Fruit fly (Drosophila melanogaster) whole organism, embryonic: ENCODE measurements around the gene Rbf.

ENCODE experiments used
- Atf3 ChIP-seq: fragments of 200-800 bp; sonication (Bioruptor generic); optimal IDR thresholded peaks from 3 replicates; lab custom pipeline; 2016; ENCODE audit warnings: missing biosample characterization, missing genetic modification characterization
- CG11093 ChIP-seq: fragments of 200-800 bp; sonication (Bioruptor generic); IDR thresholded peaks from 3 replicates; pipeline ENCODE4 v1.3.6; 2022; ENCODE audit warnings: missing biosample characterization, missing genetic modification characterization
- CG11560 ChIP-seq: fragments of 200-800 bp; sonication (Bioruptor generic); IDR thresholded peaks from 3 replicates; pipeline ENCODE4 v1.3.6; 2022; ENCODE audit warnings: missing biosample characterization, missing genetic modification characterization
- CG11696 ChIP-seq: fragments of 200-800 bp; sonication (Bioruptor generic); IDR thresholded peaks from 2 replicates; pipeline ENCODE4 v1.3.6; 2022; ENCODE audit warnings: missing biosample characterization, missing genetic modification characterization
- CG13287 ChIP-seq: fragments of 200-800 bp; sonication (Bioruptor generic); IDR thresholded peaks from 2 replicates; pipeline ENCODE4 v1.3.6; 2022; ENCODE audit warnings: missing biosample characterization, missing genetic modification characterization; ENCODE audit not compliant: partially characterized antibody
- CG13775 ChIP-seq: fragments of 200-800 bp; sonication (Bioruptor generic); optimal IDR thresholded peaks from 3 replicates; lab custom pipeline; 2017; ENCODE audit warnings: missing biosample characterization, mild to moderate bottlenecking, missing genetic modification characterization
- CG14441 ChIP-seq: fragments of 200-800 bp; sonication (Bioruptor generic); IDR thresholded peaks from 2 replicates; pipeline ENCODE4 v1.3.6; 2022; ENCODE audit warnings: missing biosample characterization, missing genetic modification characterization
- CG14860 ChIP-seq: fragments of 200-800 bp; sonication (Bioruptor generic); IDR thresholded peaks from 3 replicates; pipeline ENCODE4 v1.3.6; 2022; ENCODE audit warnings: missing biosample characterization, missing genetic modification characterization; ENCODE audit not compliant: partially characterized antibody
- CG17912 ChIP-seq: fragments of 200-800 bp; sonication (Bioruptor generic); optimal IDR thresholded peaks from 2 replicates; lab custom pipeline; 2018; ENCODE audit warnings: missing biosample characterization, mild to moderate bottlenecking, missing genetic modification characterization
- CG18011 ChIP-seq: fragments of 200-800 bp; sonication (Bioruptor generic); optimal IDR thresholded peaks from 2 replicates; lab custom pipeline; 2017; ENCODE audit warnings: missing biosample characterization, missing genetic modification characterization, mild to moderate bottlenecking, moderate library complexity, missing genotype
- CG18599 ChIP-seq: fragments of 200-800 bp; sonication (Bioruptor generic); optimal IDR thresholded peaks from 3 replicates; lab custom pipeline; 2017; ENCODE audit warnings: missing biosample characterization, missing genetic modification characterization, mild to moderate bottlenecking, moderate library complexity, missing genetic modification reagents
- CG31441 ChIP-seq: fragments of 200-800 bp; sonication (Bioruptor generic); IDR thresholded peaks from 2 replicates; pipeline ENCODE4 v1.3.6; 2022; ENCODE audit warnings: missing biosample characterization, missing genetic modification characterization
- CG33557 ChIP-seq: fragments of 200-800 bp; sonication (Bioruptor generic); optimal IDR thresholded peaks from 2 replicates; lab custom pipeline; 2019; ENCODE audit warnings: missing biosample characterization, mild to moderate bottlenecking, missing genetic modification characterization, moderate library complexity
- CG34376 ChIP-seq: fragments of 200-800 bp; sonication (Bioruptor generic); optimal IDR thresholded peaks from 2 replicates; lab custom pipeline; 2018; ENCODE audit warnings: missing biosample characterization, mild to moderate bottlenecking, missing genetic modification characterization
- CG3995 ChIP-seq: fragments of 200-800 bp; sonication (Bioruptor generic); optimal IDR thresholded peaks from 3 replicates; lab custom pipeline; 2016; ENCODE audit warnings: missing biosample characterization, missing genetic modification characterization
- CG4424 ChIP-seq: fragments of 200-800 bp; sonication (Bioruptor generic); optimal IDR thresholded peaks from 3 replicates; lab custom pipeline; 2016; ENCODE audit warnings: missing biosample characterization, missing genetic modification characterization
- CG4730 ChIP-seq: fragments of 200-800 bp; sonication (Bioruptor generic); IDR thresholded peaks from 2 replicates; pipeline ENCODE4 v1.3.6; 2022; ENCODE audit warnings: missing biosample characterization, missing genetic modification characterization
- CG6254 ChIP-seq: fragments of 200-800 bp; sonication (Bioruptor generic); optimal IDR thresholded peaks from 3 replicates; lab custom pipeline; 2017; ENCODE audit warnings: mild to moderate bottlenecking, missing biosample characterization, missing genetic modification reagents, missing genetic modification characterization
- CG7987 ChIP-seq: fragments of 200-800 bp; sonication (Bioruptor generic); optimal IDR thresholded peaks from 2 replicates; lab custom pipeline; 2018; ENCODE audit warnings: missing biosample characterization, mild to moderate bottlenecking, missing genetic modification characterization, moderate library complexity
- CG9817 ChIP-seq: fragments of 200-800 bp; sonication (Bioruptor generic); optimal IDR thresholded peaks from 2 replicates; lab custom pipeline; 2018; ENCODE audit warnings: missing biosample characterization, mild to moderate bottlenecking, missing genetic modification characterization, moderate library complexity
- Ets97D ChIP-seq: fragments of 200-800 bp; sonication (Bioruptor generic); optimal IDR thresholded peaks from 3 replicates; lab custom pipeline; 2016; ENCODE audit warnings: missing biosample characterization, missing genetic modification characterization
- GATAe ChIP-seq: fragments of 200-800 bp; sonication (Bioruptor generic); conservative IDR thresholded peaks from 2 replicates; pipeline ENCODE4 v1.3.6; 2022; ENCODE audit warnings: missing biosample characterization, missing genetic modification characterization
- H15 ChIP-seq: fragments of 200-800 bp; sonication (Bioruptor generic); IDR thresholded peaks from 3 replicates; pipeline ENCODE4 v1.3.6; 2022; ENCODE audit warnings: missing biosample characterization, missing genetic modification characterization
- HLH54F ChIP-seq: fragments of 200-800 bp; sonication (Bioruptor generic); optimal IDR thresholded peaks from 3 replicates; lab custom pipeline; 2016; ENCODE audit warnings: missing biosample characterization, missing genetic modification characterization
- Hey ChIP-seq: fragments of 200-800 bp; sonication (Bioruptor generic); optimal IDR thresholded peaks from 3 replicates; lab custom pipeline; 2018; ENCODE audit warnings: missing biosample characterization, mild to moderate bottlenecking, missing genetic modification characterization
- Hr39 ChIP-seq: fragments of >200 bp; optimal IDR thresholded peaks from 2 replicates; lab custom pipeline; 2017
- MESR4 ChIP-seq: fragments of 200-800 bp; sonication (Bioruptor generic); optimal IDR thresholded peaks from 2 replicates; lab custom pipeline; 2018; ENCODE audit warnings: missing biosample characterization, mild to moderate bottlenecking, missing genetic modification characterization, moderate library complexity
- NfI ChIP-seq: fragments of 200-800 bp; sonication (Bioruptor generic); optimal IDR thresholded peaks from 3 replicates; lab custom pipeline; 2018; ENCODE audit warnings: missing biosample characterization, mild to moderate bottlenecking, missing genetic modification characterization, moderate library complexity
- Ptx1 ChIP-seq: fragments of 200-800 bp; sonication (Bioruptor generic); IDR thresholded peaks from 2 replicates; pipeline ENCODE4 v1.3.6; 2022; ENCODE audit warnings: missing biosample characterization, missing genetic modification characterization
- Sox100B ChIP-seq: fragments of 200-800 bp; sonication (Bioruptor generic); optimal IDR thresholded peaks from 3 replicates; lab custom pipeline; 2018; ENCODE audit warnings: missing biosample characterization, mild to moderate bottlenecking, missing genetic modification characterization
- ash1 ChIP-seq: fragments of 200-800 bp; sonication (Bioruptor generic); optimal IDR thresholded peaks from 2 replicates; lab custom pipeline; 2018; ENCODE audit warnings: missing biosample characterization, mild to moderate bottlenecking, missing genetic modification characterization
- chm ChIP-seq: fragments of 200-800 bp; sonication (Bioruptor generic); IDR thresholded peaks from 2 replicates; pipeline ENCODE4 v1.3.6; 2022; ENCODE audit warnings: missing biosample characterization, missing genetic modification characterization
- cwo ChIP-seq: fragments of 200-800 bp; sonication (Bioruptor generic); optimal IDR thresholded peaks from 3 replicates; lab custom pipeline; 2017; ENCODE audit warnings: missing biosample characterization, missing genetic modification characterization, mild to moderate bottlenecking, moderate library complexity, missing genetic modification reagents
- danr ChIP-seq: fragments of 200-800 bp; sonication (Bioruptor generic); IDR thresholded peaks from 2 replicates; pipeline ENCODE4 v1.3.6; 2022; ENCODE audit warnings: missing biosample characterization, missing genetic modification characterization
- fu2 ChIP-seq: fragments of 200-800 bp; sonication (Bioruptor generic); optimal IDR thresholded peaks from 2 replicates; lab custom pipeline; 2016; ENCODE audit warnings: missing biosample characterization, missing genetic modification characterization
- grau ChIP-seq: fragments of 200-800 bp; optimal IDR thresholded peaks from 3 replicates; lab custom pipeline; 2019; ENCODE audit warnings: missing biosample characterization, mild to moderate bottlenecking, missing genetic modification characterization, moderate library complexity
- gro ChIP-seq: fragments of 200-800 bp; sonication (Bioruptor generic); optimal IDR thresholded peaks from 2 replicates; lab custom pipeline; 2016; ENCODE audit warnings: missing biosample characterization, missing genetic modification characterization
- hkb ChIP-seq, 2 experiments: fragments of 200-800 bp in 1 of 2; fragments of >200 bp in 1 of 2; sonication (Bioruptor generic) in 1 of 2; IDR thresholded peaks in 1 of 2; optimal IDR thresholded peaks in 1 of 2; 2 replicates each; pipeline versions ENCODE4 v1.3.6 to Lab custom; 2017 to 2022; ENCODE audit warnings: missing biosample characterization in 1 of 2, missing genetic modification characterization in 1 of 2
- jigr1 ChIP-seq: fragments of 200-800 bp; sonication (Bioruptor generic); IDR thresholded peaks from 3 replicates; pipeline ENCODE4 v1.3.6; 2022; ENCODE audit warnings: missing biosample characterization, missing genetic modification characterization
- lilli ChIP-seq: fragments of 200-800 bp; sonication (Bioruptor generic); optimal IDR thresholded peaks from 3 replicates; lab custom pipeline; 2016; ENCODE audit warnings: missing biosample characterization, missing genetic modification characterization
- nerfin-2 ChIP-seq: fragments of 200-800 bp; sonication (Bioruptor generic); IDR thresholded peaks from 2 replicates; pipeline ENCODE4 v1.3.6; 2022; ENCODE audit warnings: missing biosample characterization, missing genetic modification characterization; ENCODE audit not compliant: partially characterized antibody
- peb ChIP-seq: fragments of 200-800 bp; sonication (Bioruptor generic); IDR thresholded peaks from 2 replicates; pipeline ENCODE4 v1.3.6; 2022; ENCODE audit warnings: missing biosample characterization, missing genetic modification characterization
- pros ChIP-seq: fragments of 200-800 bp; sonication (Bioruptor generic); optimal IDR thresholded peaks from 3 replicates; lab custom pipeline; 2019; ENCODE audit warnings: missing biosample characterization, mild to moderate bottlenecking, missing genetic modification characterization, moderate library complexity
- sens ChIP-seq: fragments of 200-800 bp; sonication (Bioruptor generic); peaks from one replicate; lab custom pipeline; 2016; ENCODE audit warnings: missing biosample characterization, missing genetic modification characterization
- shn ChIP-seq: fragments of 200-800 bp; sonication (Bioruptor generic); optimal IDR thresholded peaks from 3 replicates; lab custom pipeline; 2016; ENCODE audit warnings: missing biosample characterization, missing genetic modification characterization
- sim ChIP-seq: fragments of 200-800 bp; sonication (Bioruptor generic); IDR thresholded peaks from 2 replicates; pipeline ENCODE4 v1.3.6; 2022; ENCODE audit warnings: missing biosample characterization, missing genetic modification characterization
- trh ChIP-seq: fragments of 200-800 bp; sonication (Bioruptor generic); optimal IDR thresholded peaks from 2 replicates; lab custom pipeline; 2016; ENCODE audit warnings: missing biosample characterization, missing genetic modification characterization
- wdn ChIP-seq: fragments of 200-800 bp; sonication (Bioruptor generic); IDR thresholded peaks from 2 replicates; pipeline ENCODE4 v1.3.6; 2022; ENCODE audit warnings: missing biosample characterization, missing genetic modification characterization
- wor ChIP-seq: fragments of 200-800 bp; sonication (Bioruptor generic); IDR thresholded peaks from 2 replicates; pipeline ENCODE4 v1.3.6; 2022; ENCODE audit warnings: missing biosample characterization, missing genetic modification characterization
- zen2 ChIP-seq: fragments of 200-800 bp; sonication (Bioruptor generic); IDR thresholded peaks from 3 replicates; pipeline ENCODE4 v1.3.6; 2022; ENCODE audit warnings: missing biosample characterization, missing genetic modification characterization; ENCODE audit not compliant: partially characterized antibody

The Rbf gene

DNA sequence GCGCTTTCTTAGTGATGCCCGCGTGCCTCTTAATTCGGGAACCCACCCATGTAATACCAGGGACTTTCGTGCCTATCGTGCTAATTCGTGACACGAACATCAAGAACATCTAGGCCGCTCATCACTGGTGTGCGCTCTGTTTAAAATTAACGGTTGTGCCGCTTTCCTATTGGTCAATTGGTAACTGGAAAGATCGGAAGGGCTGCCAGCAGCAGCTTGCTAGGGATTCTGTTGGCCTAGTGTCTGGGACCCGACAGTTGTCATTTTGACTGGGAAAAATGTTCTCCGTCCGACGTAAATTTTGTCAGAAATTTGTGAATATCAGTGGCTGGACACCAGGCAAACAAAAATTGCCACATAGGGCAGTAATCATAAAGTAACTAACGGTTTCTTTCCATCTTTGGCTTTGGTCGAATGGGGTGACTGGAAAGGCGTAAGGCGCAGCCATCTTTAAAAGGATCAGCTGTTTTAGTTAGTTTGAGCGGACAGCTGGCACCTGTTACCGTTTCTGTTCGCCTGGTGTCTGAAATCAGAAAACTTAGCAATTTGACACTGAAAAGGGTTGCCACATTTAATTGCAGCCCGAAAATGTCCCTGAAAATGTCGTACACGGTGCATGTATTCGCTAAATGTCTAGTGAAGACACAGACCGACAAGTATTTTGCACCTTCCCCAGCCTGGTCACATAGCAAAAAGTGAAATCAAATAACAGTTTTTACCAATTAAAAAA lies 42.2 kb downstream of the Rbf start, which contains the start of gene CG5273 (continued):
- TF ChIP-seq H15 (GFP tag; lab: Robert Waterston, UW) (no peak), GATAe (GFP tag; lab: Robert Waterston, UW) (no peak), grau (peak; percentile 21), CG34376 (GFP tag; lab: Kevin White, UChicago) (peak; percentile 80), sens (GFP tag; lab: Kevin White, UChicago) (peak; percentile 91), trh (no peak), CG11696 (no peak), CG13775 (GFP tag; lab: Kevin White, UChicago) (no peak), pros (GFP tag; lab: Kevin White, UChicago) (peak; percentile 98), CG18011 (GFP tag; lab: Kevin White, UChicago) (peak; percentile 4), Ets97D (GFP tag; lab: Kevin White, UChicago) (peak; percentile 95), CG11093 (GFP tag; lab: Robert Waterston, UW) (no peak), wor (GFP tag; lab: Robert Waterston, UW) (no peak), fu2 (GFP tag; lab: Kevin White, UChicago) (no peak), CG14441 (GFP tag; lab: Robert Waterston, UW) (no peak), CG18599 (GFP tag; lab: Kevin White, UChicago) (no peak), wdn (GFP tag; lab: Robert Waterston, UW) (no peak), Ptx1 (no peak), Atf3 (GFP tag; lab: Kevin White, UChicago) (no peak), hkb (optimal IDR thresholded peaks at IDR 0.05; lab: Kevin White, UChicago) (no peak), hkb (GFP tag; IDR thresholded peaks at IDR 0.05; lab: Robert Waterston, UW) (no peak; the same call in 1 of the 2 replicates), danr (GFP tag; lab: Robert Waterston, UW) (no peak), MESR4 (GFP tag; lab: Kevin White, UChicago) (peak; percentile 85), lilli (peak; percentile 20), CG13287 (peak; percentile 95), ash1 (GFP tag; lab: Kevin White, UChicago) (no peak), nerfin-2 (GFP tag; lab: Robert Waterston, UW) (peak; percentile 74), Hey (tag; lab: Kevin White, UChicago) (no peak), CG4424 (GFP tag; lab: Kevin White, UChicago) (no peak), Hr39 (lab: Kevin White, UChicago) (no peak), shn (no peak), chm (GFP tag; lab: Robert Waterston, UW) (peak; percentile 62; the same call in 1 of the 2 replicates), CG17912 (GFP tag; lab: Kevin White, UChicago) (peak; percentile 6), zen2 (peak; percentile 90), CG33557 (GFP tag; lab: Kevin White, UChicago) (no peak), jigr1 (GFP tag; lab: Robert Waterston, UW) (no peak), sim (no peak), HLH54F (GFP tag; lab: Kevin White, UChicago) (no peak), peb (GFP tag; lab: Robert Waterston, UW) (no peak), cwo (peak; percentile 6), gro (GFP tag; lab: Kevin White, UChicago) (peak; percentile 60), Sox100B (no peak), CG3995 (GFP tag; lab: Kevin White, UChicago) (peak; percentile 40), CG11560 (no peak), CG9817 (tag; lab: Kevin White, UChicago) (no peak), NfI (GFP tag; lab: Kevin White, UChicago) (peak; percentile 13), CG4730 (GFP tag; lab: Robert Waterston, UW) (no peak), CG14860 (GFP tag; lab: Robert Waterston, UW) (peak; percentile 91), CG6254 (GFP tag; lab: Kevin White, UChicago) (peak; percentile 60), CG31441 (no peak), CG7987 (peak; percentile 53)
